Fruit fly (Drosophila melanogaster) ovary, adult (tissue): ENCODE data around the gene roq.

Experiments used
- CG17801 ChIP-seq: fragments of 200-800 bp; optimal IDR thresholded peaks from 2 replicates; lab custom pipeline; 2019; ENCODE audit warnings: missing biosample characterization, mild to moderate bottlenecking, missing genetic modification characterization, moderate library complexity; ENCODE audit not compliant: partially characterized antibody

The roq gene

DNA sequence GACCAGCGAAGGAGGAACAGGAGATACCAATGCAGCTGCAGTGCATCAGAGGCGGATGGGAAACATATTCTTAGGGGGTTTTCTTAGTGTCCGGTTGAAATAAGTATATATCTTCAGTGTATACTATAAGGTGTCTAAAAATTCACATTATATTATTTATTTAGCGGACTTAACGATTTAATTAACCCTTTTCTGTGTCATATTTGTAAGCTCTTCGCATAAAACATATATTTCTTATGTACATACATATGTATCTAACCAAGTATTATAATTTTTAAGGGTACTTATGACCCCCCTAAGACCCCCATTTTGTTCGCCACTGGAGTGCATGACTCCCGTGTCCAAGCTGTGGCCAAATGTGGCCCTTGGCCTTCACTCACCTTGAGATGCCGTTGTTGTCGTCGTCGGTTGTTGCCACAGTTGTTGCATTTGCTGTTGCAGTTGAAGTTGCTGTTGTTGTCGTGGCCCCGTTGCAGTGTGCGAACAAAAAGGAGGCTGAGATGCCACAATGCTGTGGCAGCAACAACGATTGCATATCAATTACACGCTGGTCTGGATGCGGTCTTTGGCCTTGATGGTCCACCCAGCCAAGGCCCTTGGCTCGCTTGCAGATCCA is 17.1 kb downstream of the roq start:
- TF ChIP-seq CG17801 (GFP tag; lab: Kevin White, UChicago): no peak

DNA sequence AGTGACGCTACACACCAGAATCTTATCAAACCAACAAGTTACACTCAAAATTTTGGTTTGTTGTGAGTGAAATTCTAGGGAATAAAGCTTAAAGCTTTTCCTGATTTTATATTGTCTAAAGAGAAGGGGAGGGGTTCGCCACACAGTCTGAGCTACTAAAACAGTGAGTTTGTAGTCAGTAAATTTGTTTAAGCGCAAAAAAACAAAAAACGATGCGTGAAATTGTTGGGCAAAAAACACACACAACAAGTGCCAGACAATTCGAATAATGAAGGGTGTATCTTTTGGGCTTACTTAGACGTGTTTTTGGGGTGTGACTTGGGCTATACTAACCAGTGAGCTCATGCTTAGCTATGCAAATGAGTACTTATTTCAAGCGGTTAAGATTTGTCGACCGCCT is 18.6 kb downstream of the roq start:
- TF ChIP-seq CG17801 (GFP tag; lab: Kevin White, UChicago): no peak

DNA sequence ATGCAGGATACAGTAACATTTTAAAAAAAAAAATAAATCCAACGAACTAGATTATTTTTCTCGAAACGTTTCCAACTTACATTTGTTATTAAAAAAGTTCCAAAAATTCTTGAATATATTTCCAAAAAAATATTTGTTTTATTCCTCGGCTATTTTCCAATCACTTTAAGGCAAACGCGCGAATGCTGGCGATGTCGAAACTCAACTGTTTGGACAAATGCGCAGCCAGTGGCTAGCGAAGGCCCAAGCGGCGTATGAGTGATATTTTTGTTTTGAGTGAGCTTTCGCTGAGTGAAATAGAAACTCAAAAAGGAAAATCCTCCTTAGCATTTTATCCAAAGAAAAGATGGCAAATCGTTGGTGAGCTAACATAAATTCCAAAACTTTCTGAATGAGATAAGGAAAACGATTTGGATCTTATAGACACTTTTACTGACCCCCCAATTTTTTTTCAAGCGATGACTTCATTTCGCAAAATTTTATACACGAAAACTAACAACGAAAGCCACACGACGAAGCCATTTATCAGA is 19.1 kb downstream of the roq start, which contains the start of gene ringer:
TSS of gene ringer (minus strand) at position 210 of the 530 bp plus-strand sequence.
- no peak for TF ChIP-seq CG17801 (GFP tag; lab: Kevin White, UChicago)

DNA sequence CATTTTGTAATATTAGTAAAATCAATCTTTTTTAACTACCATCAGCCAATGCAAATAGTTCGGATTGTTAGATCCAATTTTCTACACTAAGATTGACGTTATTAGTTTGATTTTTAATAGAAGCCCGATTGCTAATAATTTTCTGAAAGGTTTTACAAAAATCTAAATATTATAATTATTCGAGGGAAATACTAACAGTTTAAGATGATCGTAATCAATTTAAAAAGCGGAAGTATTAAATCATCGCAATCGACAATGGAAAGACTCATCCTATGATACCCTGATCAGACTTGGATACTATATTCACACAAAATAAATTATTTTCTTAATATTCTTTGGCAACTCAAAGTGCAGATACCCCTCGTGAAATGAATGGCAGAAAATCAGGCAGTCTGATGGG is 20.5 kb downstream of the roq start:
- TF ChIP-seq CG17801 (GFP tag; lab: Kevin White, UChicago): no peak

DNA sequence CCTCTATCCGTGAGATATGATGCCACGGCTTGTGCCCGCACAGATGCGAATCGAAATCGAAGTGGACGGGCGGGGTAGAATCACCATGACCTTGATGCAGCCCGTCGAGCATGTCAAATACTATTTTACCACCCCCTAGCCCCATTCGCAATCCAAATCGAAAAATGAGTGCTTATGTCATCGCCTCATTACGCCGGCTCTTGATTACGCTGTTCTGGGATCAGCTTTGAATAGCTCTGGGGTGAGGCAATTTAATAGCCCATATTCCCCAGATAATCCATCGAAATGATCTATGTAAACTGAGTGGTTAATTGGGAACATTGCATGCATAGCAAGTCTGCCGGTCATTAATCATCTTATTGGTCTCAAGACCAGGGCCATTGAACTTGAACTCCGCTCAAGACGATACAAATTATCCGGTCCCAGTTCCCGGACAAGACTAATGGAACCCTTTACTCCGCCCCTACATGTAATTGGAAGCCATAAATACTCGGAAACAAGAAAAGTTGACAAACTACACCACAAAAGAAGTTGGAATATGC is 21.1 kb downstream of the roq start:
- no peak for TF ChIP-seq CG17801 (GFP tag; lab: Kevin White, UChicago)

DNA sequence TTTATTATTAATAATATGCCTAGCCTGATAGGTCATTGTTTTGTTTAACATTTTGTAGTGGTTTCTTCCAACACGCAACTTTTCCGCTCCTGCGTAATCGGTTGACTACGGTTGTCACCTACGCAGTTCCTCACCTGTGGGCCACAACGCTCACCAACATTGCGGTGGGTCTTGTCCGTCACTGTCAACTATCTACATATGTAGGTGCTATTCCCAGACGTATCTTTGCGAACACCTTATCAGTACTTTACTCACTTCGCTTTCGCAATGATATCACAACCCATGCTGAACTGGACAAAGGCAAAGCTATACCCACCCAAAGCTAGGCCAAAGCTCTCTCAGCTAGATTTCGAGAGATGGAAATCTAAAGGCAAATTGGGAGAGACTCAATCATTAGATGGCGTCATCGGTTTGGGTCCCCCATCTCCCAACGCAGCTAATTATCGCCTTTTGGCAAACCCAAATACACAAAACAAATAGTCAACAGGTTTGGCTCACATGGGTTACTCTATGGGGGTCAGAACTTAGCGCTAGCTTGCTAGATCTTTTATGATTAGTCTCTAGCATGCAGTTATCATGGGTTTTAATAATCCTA is 22.1 kb downstream of the roq start:
- no peak for TF ChIP-seq CG17801 (GFP tag; lab: Kevin White, UChicago)

DNA sequence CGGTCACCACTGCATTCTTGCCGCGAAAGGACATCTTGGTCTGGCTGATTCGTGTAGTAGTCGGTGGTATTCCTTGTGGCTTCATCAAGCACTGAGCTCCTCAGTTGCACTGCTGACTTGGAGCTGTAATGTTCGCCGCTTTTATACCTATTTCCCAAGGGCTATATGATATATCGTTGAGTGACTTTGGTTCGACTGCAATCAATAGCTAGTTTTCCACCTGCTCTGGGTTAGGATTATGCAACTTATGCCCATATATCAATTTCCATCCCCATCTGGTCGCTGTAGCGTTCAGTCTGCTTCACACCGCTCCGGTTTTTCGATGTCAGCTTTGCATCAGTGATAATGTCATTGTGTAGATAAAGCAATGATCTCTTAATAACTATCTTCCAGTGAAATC is 24.2 kb downstream of the roq start, which contains the start of gene Pdh:
TSS of gene Pdh (minus strand) at position 101 of the 400 bp plus-strand sequence.
- no peak for TF ChIP-seq CG17801 (GFP tag; lab: Kevin White, UChicago)

DNA sequence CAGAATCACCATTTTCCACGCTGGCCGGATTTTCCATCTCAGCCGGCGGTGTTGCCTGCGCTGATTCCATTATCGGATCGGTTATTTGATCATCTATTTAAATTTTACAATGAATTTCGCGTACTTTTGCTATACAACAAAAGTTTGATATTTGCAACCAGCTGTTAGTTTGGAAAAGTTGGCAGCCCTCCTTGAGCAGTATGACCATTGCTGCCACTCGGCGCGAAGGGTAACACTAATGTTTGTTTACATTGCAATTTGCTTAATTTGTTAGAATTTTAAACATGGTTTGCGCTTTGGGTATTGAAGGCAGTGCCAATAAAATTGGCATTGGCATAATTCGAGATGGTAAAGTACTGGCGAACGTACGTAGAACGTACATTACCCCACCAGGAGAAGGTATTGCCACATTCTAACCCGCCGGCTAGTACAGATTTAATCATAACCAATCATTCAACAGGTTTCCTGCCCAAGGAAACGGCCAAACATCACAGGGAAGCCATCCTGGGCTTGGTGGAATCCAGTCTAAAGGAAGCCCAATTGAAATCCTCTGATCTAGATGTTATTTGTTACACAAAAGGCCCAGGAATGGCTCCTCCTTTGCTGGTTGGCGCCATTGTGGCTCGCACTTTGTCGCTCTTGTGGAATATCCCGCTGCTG is 26.5 kb downstream of the roq start, which contains the start of the genes Golgin104 and Tcs3:
TSS of gene Golgin104 (minus strand) at position 182 of the 660 bp plus-strand sequence.
TSS of gene Tcs3 (plus strand) at position 222 of the 660 bp plus-strand sequence.
- no peak for TF ChIP-seq CG17801 (GFP tag; lab: Kevin White, UChicago)

DNA sequence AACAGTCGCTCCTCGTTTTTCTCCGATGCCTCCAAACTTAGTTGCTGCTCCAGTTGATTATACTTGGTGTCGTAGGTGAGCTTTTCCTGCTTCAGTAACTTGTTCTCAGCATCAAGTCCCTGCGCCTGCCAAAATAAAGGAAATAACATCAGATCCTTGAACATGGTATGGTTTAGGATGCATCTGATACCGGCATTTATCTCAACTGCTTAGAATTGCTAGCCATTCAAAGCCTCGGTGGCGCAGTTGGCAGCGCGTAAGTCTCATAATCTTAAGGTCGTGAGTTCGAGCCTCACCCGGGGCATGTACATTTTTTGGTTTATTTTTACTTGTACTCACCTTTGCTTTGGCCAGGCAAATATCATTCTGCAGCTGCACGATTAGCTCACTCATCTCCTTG is 28.7 kb downstream of the roq start:
- TF ChIP-seq CG17801 (GFP tag; lab: Kevin White, UChicago): no peak

DNA sequence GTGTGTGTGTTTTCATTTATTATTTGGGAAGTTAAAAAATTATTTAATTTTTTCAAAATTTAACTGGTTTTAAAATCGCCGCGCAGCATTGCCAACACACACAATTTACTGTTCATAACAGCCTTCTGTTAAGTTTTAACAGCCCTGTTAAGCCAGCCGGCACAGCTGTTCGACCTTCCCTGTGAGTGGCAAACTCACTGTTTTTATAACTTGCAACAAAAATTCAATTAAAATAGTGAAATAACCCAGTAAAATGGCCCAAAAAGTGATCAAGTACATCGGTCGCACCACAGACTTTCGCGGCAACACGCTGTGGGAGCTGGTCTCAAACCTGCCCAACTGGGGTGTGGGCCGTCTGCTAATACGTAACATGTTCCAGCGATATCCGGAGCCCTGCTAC is 30.5 kb downstream of the roq start, which contains the start of gene mRpS34:
TSS of gene mRpS34 (plus strand) at position 161 of the 400 bp plus-strand sequence.
- TF ChIP-seq CG17801 (GFP tag; lab: Kevin White, UChicago): no peak

DNA sequence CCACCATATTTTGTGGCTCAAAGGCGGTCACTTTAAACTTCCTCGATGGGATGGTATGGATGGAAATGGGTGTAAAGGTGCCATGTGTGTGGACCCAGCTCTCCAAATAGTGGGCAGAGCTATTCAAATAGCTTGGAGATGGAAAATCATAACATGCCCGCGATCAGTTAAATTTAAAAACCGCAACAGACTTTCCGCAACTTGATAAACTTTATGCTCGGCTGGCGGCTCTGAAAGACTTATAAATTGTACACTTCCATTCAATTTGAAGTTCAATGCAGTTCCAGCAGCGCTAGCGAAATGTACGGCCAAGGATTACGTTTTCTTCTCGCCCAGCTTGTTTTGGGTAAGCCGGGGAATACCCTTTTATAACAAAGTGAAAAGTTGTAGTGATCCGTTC is 32.3 kb downstream of the roq start, which contains the start of gene CG33257:
TSS of gene CG33257 (plus strand) at position 301 of the 400 bp plus-strand sequence.
- no peak for TF ChIP-seq CG17801 (GFP tag; lab: Kevin White, UChicago)

DNA sequence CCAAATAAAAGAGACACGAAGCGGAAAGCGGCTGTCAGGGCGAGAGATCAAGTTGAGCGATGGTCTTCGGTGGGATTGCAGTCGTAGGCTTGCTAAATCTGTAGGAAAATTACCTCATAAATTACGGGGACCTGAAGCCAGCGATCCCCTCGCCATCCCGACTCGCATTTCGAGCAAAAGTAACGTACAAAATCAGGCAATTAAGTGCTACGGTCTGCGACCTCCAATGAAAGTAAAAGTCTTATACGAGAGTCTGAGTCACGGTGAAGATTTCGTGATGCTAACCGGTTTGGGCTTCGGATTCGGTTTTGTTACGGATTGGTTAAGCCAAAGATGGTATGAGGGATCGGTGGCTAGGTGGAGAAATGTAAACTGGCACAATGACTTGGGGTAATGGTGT is 38.5 kb downstream of the roq start:
- TF ChIP-seq CG17801 (GFP tag; lab: Kevin White, UChicago): no peak

DNA sequence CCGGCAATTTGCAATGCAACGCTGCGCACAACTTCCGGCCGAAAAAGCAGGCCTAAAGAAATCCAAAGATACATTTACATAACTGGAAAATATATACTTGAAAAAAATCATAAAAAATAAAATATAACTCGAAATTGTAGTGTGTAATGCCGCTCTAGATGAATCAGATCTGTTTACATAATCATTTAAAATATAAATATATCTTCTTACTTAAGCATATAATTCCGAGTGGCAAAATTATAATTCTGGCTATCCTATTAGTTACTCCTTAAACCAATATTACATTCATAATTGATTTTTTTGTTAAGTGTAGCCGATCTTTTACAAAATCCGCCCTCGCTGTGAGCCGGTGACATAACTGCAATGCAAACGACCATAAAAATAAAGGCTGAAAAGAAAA is 38.9 kb downstream of the roq start:
- TF ChIP-seq CG17801 (GFP tag; lab: Kevin White, UChicago): no peak

DNA sequence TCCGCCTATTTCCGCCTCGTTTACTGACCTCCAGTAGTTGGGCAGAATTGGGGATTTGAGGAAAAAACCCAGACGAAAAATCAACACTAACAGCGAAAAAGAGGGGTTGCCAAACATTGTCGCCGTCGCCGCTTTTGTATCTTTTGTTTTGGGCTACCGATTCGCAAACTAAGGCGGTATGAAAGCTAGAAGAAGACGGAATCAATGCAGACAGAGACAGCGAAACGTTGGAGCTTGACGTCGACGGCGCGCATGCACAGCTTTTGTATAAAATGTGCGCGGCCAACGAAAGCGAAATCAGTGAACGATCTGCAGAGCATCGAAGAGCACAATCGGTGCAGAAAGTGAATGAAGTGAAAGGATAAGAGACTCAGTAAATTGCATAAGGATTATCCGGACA is 39.7 kb downstream of the roq start, which contains the start of gene CG4998:
TSS of gene CG4998 (plus strand) at position 301 of the 400 bp plus-strand sequence.
- TF ChIP-seq CG17801 (GFP tag; lab: Kevin White, UChicago): no peak

DNA sequence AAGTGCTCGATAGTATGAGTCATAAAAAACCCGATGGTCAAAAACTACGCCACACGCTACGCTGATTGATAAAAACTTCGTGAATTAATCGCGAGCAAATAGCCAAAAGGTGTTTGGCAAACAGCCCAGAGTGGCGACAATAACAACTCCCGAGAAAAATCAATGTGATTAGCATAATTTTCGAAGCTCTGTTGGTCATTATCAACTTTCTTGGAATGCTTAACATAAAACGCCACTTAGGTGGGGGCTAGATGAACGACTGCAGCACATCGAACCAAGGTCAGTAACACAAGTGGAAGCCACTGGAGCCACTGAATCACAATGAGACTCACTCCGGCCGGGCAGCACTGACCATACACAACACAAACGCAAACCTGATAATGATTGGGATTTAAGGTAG is 40.6 kb downstream of the roq start:
- no peak for TF ChIP-seq CG17801 (GFP tag; lab: Kevin White, UChicago)
